Worm (Caenorhabditis elegans) whole organism, late embryonic: ENCODE results near the gene T12B5.14.

Experiments
- C38D4.7 ChIP-seq: fragments of 200-800 bp; sonication (Bioruptor generic); optimal IDR thresholded peaks from 2 replicates; lab custom pipeline; 2018; ENCODE audit warnings: mild to moderate bottlenecking, missing genetic modification characterization, moderate library complexity, missing compliant biosample characterization
- F13H6.1 ChIP-seq: sonication (generic microtip); optimal IDR thresholded peaks from 2 replicates; lab custom pipeline; 2016; ENCODE audit warnings: missing genetic modification characterization, missing compliant biosample characterization
- ama-1 ChIP-seq: fragments of 150-350 bp; optimal IDR thresholded peaks from 2 replicates; lab custom pipeline; 2014
- ceh-24 ChIP-seq: sonication (generic microtip); optimal IDR thresholded peaks from 2 replicates; lab custom pipeline; 2016; ENCODE audit warnings: mild to moderate bottlenecking, missing genetic modification characterization, missing compliant biosample characterization
- ceh-9 ChIP-seq: sonication (generic microtip); optimal IDR thresholded peaks from 2 replicates; lab custom pipeline; 2016; ENCODE audit warnings: mild to moderate bottlenecking, missing genetic modification characterization, inconsistent platforms, missing compliant biosample characterization
- dmd-4 ChIP-seq: sonication (generic microtip); optimal IDR thresholded peaks from 2 replicates; lab custom pipeline; 2016; ENCODE audit warnings: borderline replicate concordance, missing genetic modification characterization, missing compliant biosample characterization
- fkh-10 ChIP-seq: fragments of 150-350 bp; optimal IDR thresholded peaks from 2 replicates; lab custom pipeline; 2014; ENCODE audit warnings: missing biosample characterization, missing genetic modification reagents, missing genetic modification characterization
- hlh-30 ChIP-seq: sonication (generic microtip); optimal IDR thresholded peaks from 2 replicates; lab custom pipeline; 2017; ENCODE audit warnings: antibody characterized with exemption, missing genetic modification characterization, missing compliant biosample characterization; ENCODE audit not compliant: insufficient read depth
- mec-3 ChIP-seq: sonication (generic microtip); optimal IDR thresholded peaks from 2 replicates; lab custom pipeline; 2016; ENCODE audit warnings: borderline replicate concordance, missing genetic modification characterization, missing compliant biosample characterization
- nfya-1 ChIP-seq: sonication (generic microtip); optimal IDR thresholded peaks from 2 replicates; lab custom pipeline; 2017; ENCODE audit warnings: missing genetic modification characterization, mild to moderate bottlenecking, missing compliant biosample characterization, antibody characterized with exemption, moderate library complexity
- npax-4 ChIP-seq: sonication (generic microtip); optimal IDR thresholded peaks from 2 replicates; lab custom pipeline; 2016; ENCODE audit warnings: missing genetic modification characterization, missing compliant biosample characterization
- odd-2 ChIP-seq: sonication (generic microtip); optimal IDR thresholded peaks from 2 replicates; lab custom pipeline; 2017; ENCODE audit warnings: antibody characterized with exemption, mild to moderate bottlenecking, missing genetic modification characterization, missing compliant biosample characterization
- pha-4 ChIP-seq: fragments of 150-350 bp; optimal IDR thresholded peaks from 2 replicates; lab custom pipeline; 2018; ENCODE audit warnings: missing biosample characterization, missing genetic modification reagents, missing genetic modification characterization
- tbx-2 ChIP-seq: sonication (generic microtip); optimal IDR thresholded peaks from 2 replicates; lab custom pipeline; 2016; ENCODE audit warnings: missing genetic modification characterization, missing compliant biosample characterization

- TF ChIP-seq npax-4 (tag; lab: Kevin White, UChicago) (no peak), mec-3 (no peak), hlh-30 (no peak), ceh-24 (no peak), nfya-1 (tag; lab: Kevin White, UChicago) (no peak), odd-2 (tag; lab: Kevin White, UChicago) (no peak), dmd-4 (tag; lab: Kevin White, UChicago) (no peak), fkh-10 (GFP tag; lab: Kevin White, UChicago) (no peak), F13H6.1 (tag; lab: Kevin White, UChicago) (no peak), ama-1 (lab: Kevin White, UChicago) (no peak), tbx-2 (no peak), ceh-9 (tag; lab: Kevin White, UChicago) (no peak), pha-4 (no peak), C38D4.7 (GFP tag; lab: Kevin White, UChicago) (no peak)
Observed at ce11 chrIII:991581-991980, 36.9 kb downstream of the T12B5.14 start, which contains the start of gene trp-2.
